Fruit fly (Drosophila melanogaster): ENCODE data around the gene CG43231.

CG43231 gene

DNA sequence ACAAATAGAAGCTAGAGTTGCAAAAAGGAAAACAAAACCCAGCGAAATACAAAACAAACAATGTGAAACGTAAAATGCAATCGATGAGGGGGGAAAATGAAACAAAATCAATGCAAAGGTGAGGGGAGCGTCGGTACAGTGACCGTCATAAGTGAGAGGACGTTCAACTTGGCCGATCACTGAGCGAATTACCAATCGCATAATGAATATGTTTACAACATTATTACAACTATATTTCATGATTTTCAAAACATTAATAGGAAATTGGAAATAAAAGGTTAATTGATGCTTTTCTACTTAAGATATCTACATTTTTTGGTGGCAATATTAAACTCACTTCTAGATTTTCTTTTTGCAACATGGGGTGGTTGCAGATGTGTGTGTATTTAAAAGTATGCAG lies 41.0 kb downstream of the CG43231 start (continued):
- TF ChIP-seq CG8632 (GFP tag; optimal IDR thresholded peaks at IDR 0.05) (no peak), CG6854 (GFP tag; optimal IDR thresholded peaks at IDR 0.05) (no peak), pdm3 (GFP tag; optimal IDR thresholded peaks at IDR 0.05) (peak; percentile 55), CG4318 (GFP tag; optimal IDR thresholded peaks at IDR 0.05) (no peak), svp (GFP tag) (peak; percentile 30), salr (GFP tag; optimal IDR thresholded peaks at IDR 0.05) (no peak), Lpt (GFP tag; optimal IDR thresholded peaks at IDR 0.05) (peak; percentile 40)

DNA sequence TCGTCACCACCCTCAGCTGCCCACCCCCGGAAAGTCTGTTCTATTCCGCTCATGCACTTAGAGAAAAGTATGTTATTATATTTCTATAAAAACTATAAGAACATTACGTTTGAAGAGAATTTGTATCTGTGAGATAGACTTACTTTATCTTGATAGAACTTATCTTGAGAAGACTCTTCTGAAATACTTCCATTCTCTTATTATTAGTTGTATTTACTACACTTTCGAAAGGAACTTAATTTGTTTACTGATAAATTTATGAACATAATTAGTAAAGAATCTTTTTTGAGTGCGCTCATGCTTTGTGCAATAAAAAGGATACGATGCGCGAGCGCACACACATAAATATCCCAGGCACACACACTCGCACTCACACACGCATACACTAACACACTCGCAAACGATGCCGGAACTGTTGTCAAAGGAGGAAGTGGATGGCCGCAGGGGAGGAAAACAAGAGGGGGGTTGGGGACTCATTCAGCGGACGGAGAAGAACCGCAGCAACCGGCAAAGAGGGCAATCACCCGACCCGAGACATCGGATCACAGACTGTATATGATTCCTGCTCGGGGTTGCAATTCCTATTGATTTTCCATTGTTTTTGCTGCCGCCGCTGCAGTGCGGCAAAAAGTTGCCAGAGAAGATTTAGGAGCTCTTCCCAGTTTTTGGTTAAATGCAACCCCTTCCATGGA lies 42.8 kb downstream of the CG43231 start:
- peak; percentile 24; the same call in 1 of the 2 replicates for TF ChIP-seq CG15336 (GFP tag; IDR thresholded peaks at IDR 0.05)
- no peak for TF ChIP-seq CG4318 (GFP tag; optimal IDR thresholded peaks at IDR 0.05)
- peak; percentile 51 for TF ChIP-seq achi (GFP tag; optimal IDR thresholded peaks at IDR 0.05)
- peak; percentile 21 for TF ChIP-seq fd59A (GFP tag; optimal IDR thresholded peaks at IDR 0.05)
- peak; percentile 46 for TF ChIP-seq CG32006 (GFP tag; optimal IDR thresholded peaks at IDR 0.05)
- TF ChIP-seq CG11294 (GFP tag; IDR thresholded peaks at IDR 0.05) = no peak
- peak; percentile 62 for TF ChIP-seq CG10669 (GFP tag; optimal IDR thresholded peaks at IDR 0.05)
- peak in 1 of 2 experiments; percentile 69 for TF ChIP-seq salr (GFP tag; optimal IDR thresholded peaks at IDR 0.05)
- peak; percentile 47 for TF ChIP-seq Sox14 (GFP tag; optimal IDR thresholded peaks at IDR 0.05)
- TF ChIP-seq esn (GFP tag; optimal IDR thresholded peaks at IDR 0.05) = peak; percentile 63
- no peak for TF ChIP-seq fkh (GFP tag; optimal IDR thresholded peaks at IDR 0.05)
- TF ChIP-seq Hr4 (GFP tag; optimal IDR thresholded peaks at IDR 0.05) = peak; percentile 48
- no peak for TF ChIP-seq Sox102F (GFP tag; optimal IDR thresholded peaks at IDR 0.05)
- peak; percentile 48 for TF ChIP-seq spab (GFP tag; optimal IDR thresholded peaks at IDR 0.05)
- no peak for TF ChIP-seq Blimp-1 (GFP tag; optimal IDR thresholded peaks at IDR 0.05)
- TF ChIP-seq eg (GFP tag; IDR thresholded peaks at IDR 0.05) = no peak
- peak; percentile 54 for TF ChIP-seq net (GFP tag; optimal IDR thresholded peaks at IDR 0.05)
- TF ChIP-seq CG1621 (tag; optimal IDR thresholded peaks at IDR 0.05) = no peak
- TF ChIP-seq Smox (GFP tag; optimal IDR thresholded peaks at IDR 0.05) = peak; percentile 51
- TF ChIP-seq CG6808 (GFP tag; optimal IDR thresholded peaks at IDR 0.05) = peak; percentile 49
- peak; percentile 53 for TF ChIP-seq Eip75B (GFP tag; optimal IDR thresholded peaks at IDR 0.05)
- peak; percentile 17 for TF ChIP-seq CG9139 (GFP tag; optimal IDR thresholded peaks at IDR 0.05)
- TF ChIP-seq CG6276 (GFP tag; optimal IDR thresholded peaks at IDR 0.05) = no peak
- no peak for TF ChIP-seq dac (GFP tag; optimal IDR thresholded peaks at IDR 0.05)
- no peak for TF ChIP-seq Eip93F (GFP tag; optimal IDR thresholded peaks at IDR 0.05)
- TF ChIP-seq CG7368 (GFP tag; optimal IDR thresholded peaks at IDR 0.05) = no peak
- peak; percentile 54; the same call in 2 of the 3 replicates for TF ChIP-seq CG8119 (GFP tag; IDR thresholded peaks at IDR 0.05)
- no peak for TF ChIP-seq Ets21C (GFP tag; optimal IDR thresholded peaks at IDR 0.05)
- TF ChIP-seq CG6792 (GFP tag; optimal IDR thresholded peaks at IDR 0.05) = peak; percentile 8
- peak; percentile 36 for TF ChIP-seq OdsH (GFP tag; optimal IDR thresholded peaks at IDR 0.05)
- peak; percentile 83 for TF ChIP-seq svp (GFP tag)
- peak; percentile 89 for TF ChIP-seq Eip78C (GFP tag)
- TF ChIP-seq Hr38 (GFP tag; optimal IDR thresholded peaks at IDR 0.05) = no peak
- peak; percentile 33 for TF ChIP-seq pdm3 (GFP tag; optimal IDR thresholded peaks at IDR 0.05)
- TF ChIP-seq CG8632 (GFP tag; optimal IDR thresholded peaks at IDR 0.05) = peak; percentile 41
- peak; percentile 46 for TF ChIP-seq CG3919 (GFP tag; optimal IDR thresholded peaks at IDR 0.05)
- no peak for TF ChIP-seq CG8319 (GFP tag; optimal IDR thresholded peaks at IDR 0.05)
- no peak for TF ChIP-seq CG16779 (tag; optimal IDR thresholded peaks at IDR 0.05)
- TF ChIP-seq cyc (GFP tag; optimal IDR thresholded peaks at IDR 0.05) = peak; percentile 32
- peak; percentile 30 for TF ChIP-seq CG11762 (GFP tag; optimal IDR thresholded peaks at IDR 0.05; ENCODE audit: insufficient read depth)
- peak; percentile 14 for TF ChIP-seq CG31627 (GFP tag; optimal IDR thresholded peaks at IDR 0.05)
- TF ChIP-seq CG6163 (GFP tag; IDR thresholded peaks at IDR 0.05) = no peak
- TF ChIP-seq CG10631 (GFP tag; optimal IDR thresholded peaks at IDR 0.05) = peak; percentile 59
- TF ChIP-seq lz (GFP tag; optimal IDR thresholded peaks at IDR 0.05) = peak; percentile 38
- TF ChIP-seq ss (GFP tag; optimal IDR thresholded peaks at IDR 0.05) = peak; percentile 27 to 67
- TF ChIP-seq vri (GFP tag; optimal IDR thresholded peaks at IDR 0.05) = no peak
